Fruit fly (Drosophila melanogaster) whole organism, larva: ENCODE data around the gene IRSp53.
"Not testable (repeated sequence)": the region's sequence is repeated elsewhere in the genome, so short reads cannot be mapped to it uniquely, and the experiment has no call there.

Experiments used
- noc ChIP-seq: fragments of 200-800 bp; sonication (Bioruptor generic); optimal IDR thresholded peaks from 3 replicates; lab custom pipeline; 2019; ENCODE audit warnings: missing biosample characterization, mild to moderate bottlenecking, missing genetic modification characterization, moderate library complexity

Gene IRSp53

dm6 chr3L:11113198-11114197, 22.4 kb upstream of the IRSp53 start, which contains the start of gene Sod1:
TSS of gene Sod1 (minus strand) at chr3L:11113740.
- peak; percentile 44 for TF ChIP-seq noc

dm6 chr3L:11117733-11118132, 18.1 kb upstream of the IRSp53 start:
- TF ChIP-seq noc = no peak

dm6 chr3L:11118627-11119395, 17.0 kb upstream of the IRSp53 start:
- TF ChIP-seq noc = peak; percentile 38

dm6 chr3L:11119396-11119900, 16.4 kb upstream of the IRSp53 start:
- no peak for TF ChIP-seq noc

dm6 chr3L:11119901-11120418, 15.9 kb upstream of the IRSp53 start:
- peak; percentile 8 for TF ChIP-seq noc

- TF ChIP-seq noc = peak; percentile 13
Observed at dm6 chr3L:11120419-11120958, 15.4 kb upstream of the IRSp53 start, which contains the start of the genes FoxK and mRpL2. TSS of gene FoxK (minus strand) at chr3L:11120783. TSS of gene mRpL2 (plus strand) at chr3L:11120847.

- peak; percentile 22 for TF ChIP-seq noc
Observed at dm6 chr3L:11123088-11123487, 12.8 kb upstream of the IRSp53 start, which contains the start of the genes Ufd1 and NaPi-III. TSS of gene Ufd1 (minus strand) at chr3L:11123216. TSS of gene NaPi-III (plus strand) at chr3L:11123348.

dm6 chr3L:11123598-11124284, 12.1 kb upstream of the IRSp53 start:
- TF ChIP-seq noc = no peak

- TF ChIP-seq noc = no peak
Observed at dm6 chr3L:11124439-11124838, 11.4 kb upstream of the IRSp53 start.

dm6 chr3L:11124841-11125240, 11.0 kb upstream of the IRSp53 start:
- no peak for TF ChIP-seq noc

- TF ChIP-seq noc = peak; percentile 49
Observed at dm6 chr3L:11125636-11126532, 10.0 kb upstream of the IRSp53 start.

- no peak for TF ChIP-seq noc
Observed at dm6 chr3L:11130535-11130934, 5.3 kb upstream of the IRSp53 start, which contains the start of gene nol. TSS of gene nol (plus strand) at chr3L:11130835.

- TF ChIP-seq noc = not testable (repeated sequence)
Observed at dm6 chr3L:11132055-11132454, 3.8 kb upstream of the IRSp53 start, which contains the start of gene CG32074. TSS of gene CG32074 (minus strand) at chr3L:11132322.

- TF ChIP-seq noc = not testable (repeated sequence)
Observed at dm6 chr3L:11134886-11135285, 963 bp upstream of the IRSp53 start, which contains the start of gene CG14143. TSS of gene CG14143 (plus strand) at chr3L:11134987.
